Fruit fly (Drosophila melanogaster) whole organism, embryonic: Measurements from ENCODE around the gene MED14.
A peak's percentile ranks its signal among the peaks of the same experiment; 100 is the strongest.

ENCODE experiments used
- Ada2b ChIP-seq: fragments of 200-800 bp; sonication (Bioruptor generic); IDR thresholded peaks from 2 replicates; pipeline ENCODE4 v1.3.6; 2022; ENCODE audit warnings: missing biosample characterization, missing genetic modification characterization
- Blimp-1 ChIP-seq: fragments of 200-800 bp; sonication (Bioruptor generic); optimal IDR thresholded peaks from 3 replicates; lab custom pipeline; 2018; ENCODE audit warnings: missing biosample characterization, missing genetic modification characterization, mild to moderate bottlenecking, moderate library complexity, missing genetic modification reagents
- Bteb2 ChIP-seq: fragments of 200-800 bp; sonication (Bioruptor generic); optimal IDR thresholded peaks from 2 replicates; lab custom pipeline; 2016; ENCODE audit warnings: missing biosample characterization, missing genetic modification characterization
- CG11456 ChIP-seq: fragments of 200-800 bp; sonication (Bioruptor generic); IDR thresholded peaks from 3 replicates; pipeline ENCODE4 v1.3.6; 2022; ENCODE audit warnings: missing biosample characterization, missing genetic modification characterization
- CG14667 ChIP-seq: fragments of 200-800 bp; sonication (Bioruptor generic); IDR thresholded peaks from 2 replicates; pipeline ENCODE4 v1.3.6; 2022; ENCODE audit warnings: missing biosample characterization, missing genetic modification characterization
- CG15696 ChIP-seq: fragments of 200-800 bp; sonication (Bioruptor generic); optimal IDR thresholded peaks from 2 replicates; lab custom pipeline; 2019; ENCODE audit warnings: missing biosample characterization, mild to moderate bottlenecking, missing genetic modification characterization, moderate library complexity
- CG1603 ChIP-seq: fragments of 200-800 bp; sonication (Bioruptor generic); optimal IDR thresholded peaks from 2 replicates; lab custom pipeline; 2019; ENCODE audit warnings: missing biosample characterization, mild to moderate bottlenecking, missing genetic modification characterization, moderate library complexity
- CG17568 ChIP-seq: fragments of 200-800 bp; sonication (Bioruptor generic); optimal IDR thresholded peaks from 2 replicates; lab custom pipeline; 2018; ENCODE audit warnings: missing biosample characterization, mild to moderate bottlenecking, missing genetic modification characterization, moderate library complexity
- CG18599 ChIP-seq: fragments of 200-800 bp; sonication (Bioruptor generic); optimal IDR thresholded peaks from 3 replicates; lab custom pipeline; 2017; ENCODE audit warnings: missing biosample characterization, missing genetic modification characterization, mild to moderate bottlenecking, moderate library complexity, missing genetic modification reagents
- CG31441 ChIP-seq: fragments of 200-800 bp; sonication (Bioruptor generic); IDR thresholded peaks from 2 replicates; pipeline ENCODE4 v1.3.6; 2022; ENCODE audit warnings: missing biosample characterization, missing genetic modification characterization
- CG32767 ChIP-seq: fragments of 200-800 bp; sonication (Bioruptor generic); IDR thresholded peaks from 2 replicates; pipeline ENCODE4 v1.3.6; 2022; ENCODE audit warnings: missing biosample characterization, missing genetic modification characterization
- CG34224 ChIP-seq: fragments of 200-800 bp; sonication (Bioruptor generic); IDR thresholded peaks from 3 replicates; pipeline ENCODE4 v1.3.6; 2022; ENCODE audit warnings: missing biosample characterization, missing genetic modification characterization; ENCODE audit not compliant: partially characterized antibody
- CG4424 ChIP-seq: fragments of 200-800 bp; sonication (Bioruptor generic); optimal IDR thresholded peaks from 3 replicates; lab custom pipeline; 2016; ENCODE audit warnings: missing biosample characterization, missing genetic modification characterization
- CG6854 ChIP-seq: fragments of 200-800 bp; sonication (Bioruptor generic); optimal IDR thresholded peaks from 3 replicates; lab custom pipeline; 2017; ENCODE audit warnings: missing biosample characterization, mild to moderate bottlenecking, missing genetic modification characterization
- CG7987 ChIP-seq: fragments of 200-800 bp; sonication (Bioruptor generic); optimal IDR thresholded peaks from 2 replicates; lab custom pipeline; 2018; ENCODE audit warnings: missing biosample characterization, mild to moderate bottlenecking, missing genetic modification characterization, moderate library complexity
- H15 ChIP-seq: fragments of 200-800 bp; sonication (Bioruptor generic); IDR thresholded peaks from 3 replicates; pipeline ENCODE4 v1.3.6; 2022; ENCODE audit warnings: missing biosample characterization, missing genetic modification characterization
- HLH3B ChIP-seq: fragments of 200-800 bp; sonication (Bioruptor generic); IDR thresholded peaks from 2 replicates; pipeline ENCODE4 v1.3.6; 2022; ENCODE audit warnings: missing biosample characterization, missing genetic modification characterization
- HmgD ChIP-seq: fragments of 200-800 bp; sonication (Bioruptor generic); optimal IDR thresholded peaks from 3 replicates; lab custom pipeline; 2016; ENCODE audit warnings: missing biosample characterization, missing genetic modification characterization
- Opbp ChIP-seq: fragments of 200-800 bp; sonication (Bioruptor generic); IDR thresholded peaks from 3 replicates; pipeline ENCODE4 v1.3.6; 2022; ENCODE audit warnings: missing biosample characterization, missing genetic modification characterization; ENCODE audit not compliant: partially characterized antibody
- Optix ChIP-seq: fragments of 200-800 bp; sonication (Bioruptor generic); IDR thresholded peaks from 3 replicates; pipeline ENCODE4 v1.3.6; 2022; ENCODE audit warnings: missing biosample characterization, missing genetic modification characterization
- Vsx1 ChIP-seq: fragments of 200-800 bp; sonication (Bioruptor generic); optimal IDR thresholded peaks from 2 replicates; lab custom pipeline; 2017; ENCODE audit warnings: missing biosample characterization, mild to moderate bottlenecking, missing genetic modification characterization, missing genetic modification reagents
- Xrp1 ChIP-seq: fragments of 200-800 bp; sonication (Bioruptor generic); IDR thresholded peaks from 2 replicates; pipeline ENCODE4 v1.3.6; 2022; ENCODE audit warnings: missing biosample characterization, missing genetic modification characterization
- ac ChIP-seq: fragments of 200-800 bp; sonication (Bioruptor generic); optimal IDR thresholded peaks from 3 replicates; lab custom pipeline; 2017; ENCODE audit warnings: missing biosample characterization, mild to moderate bottlenecking, missing genetic modification characterization
- ap ChIP-seq: fragments of 200-800 bp; sonication (Bioruptor generic); IDR thresholded peaks from 2 replicates; pipeline ENCODE4 v1.3.6; 2022; ENCODE audit warnings: missing biosample characterization, missing genetic modification characterization
- bbx ChIP-seq: fragments of 200-800 bp; sonication (Bioruptor generic); IDR thresholded peaks from 2 replicates; pipeline ENCODE4 v1.3.6; 2022; ENCODE audit warnings: missing biosample characterization, missing genetic modification characterization; ENCODE audit not compliant: partially characterized antibody
- bcd ChIP-seq: fragments of 200-800 bp; sonication (Bioruptor generic); optimal IDR thresholded peaks from 2 replicates; lab custom pipeline; 2017; ENCODE audit warnings: missing biosample characterization, mild to moderate bottlenecking, missing genetic modification characterization
- chinmo ChIP-seq: fragments of 200-800 bp; sonication (Bioruptor generic); IDR thresholded peaks from 4 replicates; pipeline ENCODE4 v1.3.6; 2022; ENCODE audit warnings: missing biosample characterization, missing genetic modification characterization; ENCODE audit not compliant: partially characterized antibody
- ci ChIP-seq: fragments of 200-800 bp; sonication (Bioruptor generic); IDR thresholded peaks from 3 replicates; pipeline ENCODE4 v1.3.6; 2022; ENCODE audit warnings: missing biosample characterization, missing genetic modification characterization
- disco-r ChIP-seq: fragments of 200-800 bp; sonication (Bioruptor generic); optimal IDR thresholded peaks from 2 replicates; lab custom pipeline; 2016; ENCODE audit warnings: missing biosample characterization, missing genetic modification characterization
- gcm ChIP-seq: fragments of 200-800 bp; sonication (Bioruptor generic); optimal IDR thresholded peaks from 2 replicates; lab custom pipeline; 2019; ENCODE audit warnings: missing biosample characterization, mild to moderate bottlenecking, missing genetic modification characterization, moderate library complexity
- jumu ChIP-seq: fragments of 200-800 bp; sonication (Bioruptor generic); optimal IDR thresholded peaks from 3 replicates; lab custom pipeline; 2016; ENCODE audit warnings: missing biosample characterization, missing genetic modification characterization
- klu ChIP-seq: fragments of 200-800 bp; sonication (Bioruptor generic); IDR thresholded peaks from 2 replicates; pipeline ENCODE4 v1.3.6; 2022; ENCODE audit warnings: missing biosample characterization, missing genetic modification characterization
- kni ChIP-seq: fragments of 200-800 bp; sonication (Bioruptor generic); optimal IDR thresholded peaks from 3 replicates; lab custom pipeline; 2017; ENCODE audit warnings: mild to moderate bottlenecking, missing biosample characterization, missing genetic modification reagents, missing genetic modification characterization
- mirr ChIP-seq: fragments of 200-800 bp; sonication (Bioruptor generic); optimal IDR thresholded peaks from 3 replicates; lab custom pipeline; 2018; ENCODE audit warnings: missing biosample characterization, mild to moderate bottlenecking, missing genetic modification characterization
- nerfin-1 ChIP-seq: fragments of 200-800 bp; sonication (Bioruptor generic); optimal IDR thresholded peaks from 3 replicates; lab custom pipeline; 2019; ENCODE audit warnings: missing biosample characterization, mild to moderate bottlenecking, missing genetic modification characterization, moderate library complexity
- nerfin-2 ChIP-seq: fragments of 200-800 bp; sonication (Bioruptor generic); IDR thresholded peaks from 2 replicates; pipeline ENCODE4 v1.3.6; 2022; ENCODE audit warnings: missing biosample characterization, missing genetic modification characterization; ENCODE audit not compliant: partially characterized antibody
- pfk ChIP-seq: fragments of 200-800 bp; sonication (Bioruptor generic); optimal IDR thresholded peaks from 2 replicates; lab custom pipeline; 2018; ENCODE audit warnings: missing biosample characterization, mild to moderate bottlenecking, missing genetic modification characterization, moderate library complexity
- pum ChIP-seq: fragments of 200-800 bp; sonication (Bioruptor generic); optimal IDR thresholded peaks from 2 replicates; lab custom pipeline; 2016; ENCODE audit warnings: missing biosample characterization, missing genetic modification characterization
- sim ChIP-seq: fragments of 200-800 bp; sonication (Bioruptor generic); IDR thresholded peaks from 2 replicates; pipeline ENCODE4 v1.3.6; 2022; ENCODE audit warnings: missing biosample characterization, missing genetic modification characterization
- sna ChIP-seq: fragments of 200-800 bp; sonication (Bioruptor generic); IDR thresholded peaks from 2 replicates; pipeline ENCODE4 v1.3.6; 2022; ENCODE audit warnings: missing biosample characterization, missing genetic modification characterization; ENCODE audit not compliant: partially characterized antibody
- so ChIP-seq: fragments of 200-800 bp; sonication (Bioruptor generic); IDR thresholded peaks from 3 replicates; pipeline ENCODE4 v1.3.6; 2022; ENCODE audit warnings: missing biosample characterization, missing genetic modification characterization
- sob ChIP-seq: fragments of 200-800 bp; sonication (Bioruptor generic); IDR thresholded peaks from 2 replicates; pipeline ENCODE4 v1.3.6; 2022; ENCODE audit warnings: missing biosample characterization, missing genetic modification characterization
- sr ChIP-seq: fragments of 200-800 bp; sonication (Bioruptor generic); IDR thresholded peaks from 3 replicates; pipeline ENCODE4 v1.3.6; 2022; ENCODE audit warnings: missing biosample characterization, missing genetic modification characterization
- tgo ChIP-seq: fragments of 200-800 bp; sonication (Bioruptor generic); IDR thresholded peaks from 3 replicates; pipeline ENCODE4 v1.3.6; 2022; ENCODE audit warnings: missing biosample characterization, missing genetic modification characterization
- tll ChIP-seq, 2 experiments: fragments of 200-800 bp in 1 of 2; fragments of >200 bp in 1 of 2; sonication (Bioruptor generic) in 1 of 2; optimal IDR thresholded peaks; 2 replicates each; lab custom pipeline; 2017 to 2019; ENCODE audit warnings: missing biosample characterization in 2 of 2, missing genetic modification characterization in 2 of 2, mild to moderate bottlenecking in 1 of 2, moderate library complexity in 1 of 2
- twi ChIP-seq: fragments of 200-800 bp; optimal IDR thresholded peaks from 2 replicates; lab custom pipeline; 2019; ENCODE audit warnings: missing biosample characterization, mild to moderate bottlenecking, missing genetic modification characterization, moderate library complexity
- wek ChIP-seq: fragments of 200-800 bp; sonication (Bioruptor generic); optimal IDR thresholded peaks from 3 replicates; lab custom pipeline; 2018; ENCODE audit warnings: missing biosample characterization, mild to moderate bottlenecking, missing genetic modification characterization, moderate library complexity

The MED14 gene

DNA sequence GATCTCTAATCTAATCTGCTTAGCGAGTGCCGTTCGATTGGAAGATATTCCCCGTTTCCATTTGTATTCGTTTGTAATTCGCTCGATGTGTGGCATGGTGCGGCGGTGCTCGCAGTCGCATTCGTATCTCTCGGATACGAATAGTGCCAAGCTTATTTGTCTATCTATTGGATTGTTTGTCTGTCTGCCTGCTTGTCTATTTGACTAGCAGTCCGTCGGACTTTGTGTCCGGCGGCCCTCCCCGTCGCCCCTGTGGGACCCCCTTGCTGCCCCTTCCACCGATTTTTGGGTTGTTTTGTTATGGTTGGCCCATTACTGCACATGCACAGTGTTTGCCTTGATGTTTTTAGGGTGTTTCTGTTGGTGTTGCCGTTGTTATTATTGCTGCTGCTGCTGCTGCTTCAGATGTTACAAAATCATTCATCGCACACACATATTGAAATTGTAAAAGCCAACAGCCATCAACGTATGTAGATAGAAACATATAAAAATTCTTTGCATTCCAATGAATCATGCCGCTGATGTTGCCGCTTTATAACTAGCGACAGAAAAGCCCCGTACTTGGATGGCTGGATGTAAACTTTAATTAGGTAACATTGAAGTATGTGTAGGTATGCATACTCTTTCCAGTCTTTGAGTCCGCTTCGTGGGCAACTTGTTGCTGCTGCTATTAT lies 21.8 kb downstream of the MED14 start (continued):
- TF ChIP-seq H15 (GFP tag; lab: Robert Waterston, UW) (0 out of 3 replicates have a peak, but pooled peaks have one; percentile 41), pfk (peak; percentile 25), CG7987 (GFP tag; lab: Kevin White, UChicago) (peak; percentile 13), CG18599 (GFP tag; lab: Kevin White, UChicago) (peak; percentile 64), CG6854 (GFP tag; lab: Kevin White, UChicago) (peak; percentile 18), so (peak; percentile 72; the same call in 1 of the 3 replicates), CG32767 (peak; percentile 53; the same call in 1 of the 2 replicates), tll (GFP tag; optimal IDR thresholded peaks at IDR 0.05; lab: Kevin White, UChicago) (no peak), pum (GFP tag; lab: Kevin White, UChicago) (no peak), Optix (GFP tag; lab: Robert Waterston, UW) (peak; percentile 39; the same call in 1 of the 3 replicates), Bteb2 (GFP tag; lab: Kevin White, UChicago) (no peak), HmgD (GFP tag; lab: Kevin White, UChicago) (no peak), bcd (GFP tag; lab: Kevin White, UChicago) (peak; percentile 7), sim (GFP tag; lab: Robert Waterston, UW) (peak; percentile 47; the same call in 1 of the 2 replicates), HLH3B (peak; percentile 49; the same call in 1 of the 2 replicates), Ada2b (no peak), CG4424 (GFP tag; lab: Kevin White, UChicago) (peak; percentile 18), mirr (peak; percentile 46), ci (GFP tag; lab: Robert Waterston, UW) (peak; percentile 86), Blimp-1 (peak; percentile 4), gcm (GFP tag; lab: Kevin White, UChicago) (peak; percentile 18), nerfin-1 (peak; percentile 63), Vsx1 (GFP tag; lab: Kevin White, UChicago) (peak; percentile 51), sob (GFP tag; lab: Robert Waterston, UW) (peak; percentile 44; the same call in 1 of the 2 replicates), CG1603 (tag; lab: Kevin White, UChicago) (peak; percentile 26), Xrp1 (peak; percentile 63), CG17568 (GFP tag; lab: Kevin White, UChicago) (peak; percentile 36), Opbp (GFP tag; lab: Robert Waterston, UW) (peak; percentile 36; the same call in 1 of the 3 replicates), ac (GFP tag; lab: Kevin White, UChicago) (peak; percentile 8), kni (GFP tag; lab: Kevin White, UChicago) (peak; percentile 91), nerfin-2 (GFP tag; lab: Robert Waterston, UW) (0 out of 2 replicates have a peak, but pooled peaks have one; percentile 11), chinmo (GFP tag; lab: Robert Waterston, UW) (peak; percentile 89), ap (0 out of 2 replicates have a peak, but pooled peaks have one; percentile 9), CG14667 (GFP tag; lab: Robert Waterston, UW) (0 out of 2 replicates have a peak, but pooled peaks have one; percentile 10), bbx (peak; percentile 46; the same call in 1 of the 2 replicates), wek (GFP tag; lab: Kevin White, UChicago) (peak; percentile 72), twi (tag; lab: Kevin White, UChicago) (peak; percentile 6), CG34224 (0 out of 3 replicates have a peak, but pooled peaks have one; percentile 12), CG11456 (0 out of 3 replicates have a peak, but pooled peaks have one; percentile 39), sr (peak; percentile 53; the same call in 2 of the 3 replicates), sna (GFP tag; lab: Robert Waterston, UW) (0 out of 2 replicates have a peak, but pooled peaks have one; percentile 13), CG15696 (peak; percentile 22), klu (GFP tag; lab: Robert Waterston, UW) (no peak), CG31441 (GFP tag; lab: Robert Waterston, UW) (no peak), disco-r (GFP tag; lab: Kevin White, UChicago) (no peak), jumu (GFP tag; lab: Kevin White, UChicago) (no peak), tgo (GFP tag; lab: Robert Waterston, UW) (no peak)
